Comparison of ENCODE assay signal across 4 worm cellular contexts in the genomic region with DNA sequence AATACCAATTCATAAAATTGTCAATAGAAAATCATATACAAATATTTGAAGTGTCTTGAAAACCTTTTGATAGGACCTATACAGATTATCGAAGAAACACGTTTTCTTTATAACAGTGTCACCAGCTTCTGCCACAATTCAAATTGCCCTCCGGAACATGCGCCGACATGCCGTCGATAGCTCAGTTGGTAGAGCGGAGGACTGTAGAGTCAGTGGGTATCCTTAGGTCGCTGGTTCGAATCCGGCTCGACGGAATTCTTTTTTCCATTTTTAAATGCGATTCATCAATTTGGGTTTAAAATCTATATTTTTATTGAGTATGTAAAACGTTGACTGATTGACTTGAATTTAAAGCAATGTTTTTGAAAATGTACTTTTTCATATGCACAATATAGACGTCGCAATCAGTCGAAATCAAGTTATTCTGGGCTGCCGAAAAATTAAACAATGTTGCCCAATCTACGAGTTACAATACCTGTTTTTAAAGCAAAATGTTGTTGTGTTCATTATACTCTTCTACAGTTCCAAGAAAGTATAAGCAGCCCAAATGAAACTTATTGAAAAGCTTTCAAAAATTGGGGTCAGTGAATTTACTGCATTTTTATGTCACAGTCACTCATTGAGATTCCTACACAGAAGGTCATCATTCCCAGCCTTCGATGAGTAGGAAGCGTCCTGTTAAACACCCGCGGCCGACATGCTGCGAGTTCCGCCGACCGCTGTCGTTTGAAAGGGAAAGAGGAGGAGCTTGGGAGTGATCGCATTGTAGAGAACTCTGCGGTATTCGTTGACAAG.
TF ChIP-seq lines count a peak whose summit lies in the region.

No protein-coding gene starts in this region.

TF ChIP-seq in whole organism, L2 larva, 48 proteins besides CTCF, POLR2A, EP300 and RAD21 (continues in another document):
- peak; percentile 68 for TF ChIP-seq F13H6.1 (tag; optimal IDR thresholded peaks at IDR 0.05; lab: Kevin White, UChicago)
- TF ChIP-seq crh-2 (tag; optimal IDR thresholded peaks at IDR 0.05; lab: Kevin White, UChicago) = peak; percentile 78
- TF ChIP-seq nhr-23 (tag; optimal IDR thresholded peaks at IDR 0.05; lab: Kevin White, UChicago) = no peak
- TF ChIP-seq ztf-4 (tag; optimal IDR thresholded peaks at IDR 0.05; lab: Kevin White, UChicago) = peak; percentile 42
- TF ChIP-seq unc-62 (GFP tag; optimal IDR thresholded peaks at IDR 0.05; lab: Kevin White, UChicago) = peak; percentile 3
- no peak for TF ChIP-seq alr-1 (tag; optimal IDR thresholded peaks at IDR 0.05; lab: Kevin White, UChicago)
- peak; percentile 30 for TF ChIP-seq nhr-237 (tag; optimal IDR thresholded peaks at IDR 0.05; lab: Kevin White, UChicago)
- peak; percentile 92 for TF ChIP-seq sma-3 (GFP tag; optimal IDR thresholded peaks at IDR 0.05; lab: Kevin White, UChicago)
- TF ChIP-seq nhr-77 (tag; optimal IDR thresholded peaks at IDR 0.05; lab: Kevin White, UChicago) = peak; percentile 3
- no peak for TF ChIP-seq nhr-6 (tag; optimal IDR thresholded peaks at IDR 0.05; lab: Kevin White, UChicago)
- TF ChIP-seq nhr-12 (tag; optimal IDR thresholded peaks at IDR 0.05; lab: Kevin White, UChicago) = no peak
- TF ChIP-seq fos-1 (tag; optimal IDR thresholded peaks at IDR 0.05; lab: Kevin White, UChicago) = peak; percentile 82
- no peak for TF ChIP-seq nhr-11 (tag; optimal IDR thresholded peaks at IDR 0.05; lab: Kevin White, UChicago)
- TF ChIP-seq ZK546.5 (tag; optimal IDR thresholded peaks at IDR 0.05; lab: Kevin White, UChicago) = no peak
- peak; percentile 37 for TF ChIP-seq sem-4 (tag; optimal IDR thresholded peaks at IDR 0.05; lab: Kevin White, UChicago)
- TF ChIP-seq gmeb-1 (tag; optimal IDR thresholded peaks at IDR 0.05; lab: Kevin White, UChicago) = peak; percentile 84
- TF ChIP-seq elt-1 (tag; optimal IDR thresholded peaks at IDR 0.05; lab: Kevin White, UChicago) = no peak
- TF ChIP-seq nhr-129 (tag; optimal IDR thresholded peaks at IDR 0.05; lab: Kevin White, UChicago) = peak; percentile 51
- peak; percentile 97 for TF ChIP-seq ama-1 (optimal IDR thresholded peaks at IDR 0.05; lab: Kevin White, UChicago)
- no peak for TF ChIP-seq zag-1 (tag; optimal IDR thresholded peaks at IDR 0.05; lab: Kevin White, UChicago)
- TF ChIP-seq elt-3 (tag; optimal IDR thresholded peaks at IDR 0.05; lab: Kevin White, UChicago) = no peak

TF ChIP-seq in whole organism, L4 larva, 104 proteins besides CTCF, POLR2A, EP300 and RAD21 (continues in another document):
- TF ChIP-seq Y75B8A.6 (GFP tag; IDR thresholded peaks at IDR 0.05; lab: Robert Waterston, UW) (no peak), madf-9 (GFP tag; conservative IDR thresholded peaks at IDR 0.05; lab: Robert Waterston, UW) (no peak), Y5F2A.4 (GFP tag; optimal IDR thresholded peaks at IDR 0.05; lab: Kevin White, UChicago) (no peak), nhr-48 (tag; optimal IDR thresholded peaks at IDR 0.05; lab: Kevin White, UChicago) (peak; percentile 73), ama-1 (optimal IDR thresholded peaks at IDR 0.05; lab: Kevin White, UChicago) (peak; percentile 97), ceh-20 (GFP tag; IDR thresholded peaks at IDR 0.05; lab: Robert Waterston, UW) (peak; percentile 24; the same call in 1 of the 2 replicates), attf-4 (tag; optimal IDR thresholded peaks at IDR 0.05; lab: Kevin White, UChicago) (no peak), lin-13 (GFP tag; optimal IDR thresholded peaks at IDR 0.05; lab: Kevin White, UChicago) (peak; percentile 72), vab-7 (GFP tag; IDR thresholded peaks at IDR 0.05; lab: Robert Waterston, UW) (0 out of 2 replicates have a peak, but pooled peaks have one; percentile 22), duxl-1 (tag; optimal IDR thresholded peaks at IDR 0.05; lab: Kevin White, UChicago; ENCODE audit: poor library complexity) (peak; percentile 80), R02D3.7 (tag; optimal IDR thresholded peaks at IDR 0.05; lab: Kevin White, UChicago) (peak; percentile 16), gei-8 (GFP tag; optimal IDR thresholded peaks at IDR 0.05; lab: Kevin White, UChicago) (peak; percentile 37), skn-1 (tag; optimal IDR thresholded peaks at IDR 0.05; lab: Kevin White, UChicago) (no peak), lin-1 (GFP tag; IDR thresholded peaks at IDR 0.05; lab: Robert Waterston, UW) (peak; percentile 51; the same call in 1 of the 2 replicates), T26A8.4 (GFP tag; IDR thresholded peaks at IDR 0.05; lab: Robert Waterston, UW) (peak; percentile 92), rbr-2 (tag; optimal IDR thresholded peaks at IDR 0.05; lab: Kevin White, UChicago) (peak; percentile 56), zip-2 (tag; optimal IDR thresholded peaks at IDR 0.05; lab: Kevin White, UChicago) (peak; percentile 25), T20F7.1 (GFP tag; optimal IDR thresholded peaks at IDR 0.05; lab: Kevin White, UChicago) (peak; percentile 53), lir-3 (tag; optimal IDR thresholded peaks at IDR 0.05; lab: Kevin White, UChicago) (no peak), zip-11 (GFP tag; IDR thresholded peaks at IDR 0.05; lab: Robert Waterston, UW) (no peak), mxl-3 (GFP tag; optimal IDR thresholded peaks at IDR 0.05; lab: Kevin White, UChicago) (peak; percentile 5)

TF ChIP-seq in whole organism, late embryonic, 69 proteins besides CTCF, POLR2A, EP300 and RAD21:
- TF ChIP-seq fkh-6 (tag; optimal IDR thresholded peaks at IDR 0.05; lab: Kevin White, UChicago) = peak; percentile 2
- peak; percentile 32 for TF ChIP-seq elt-2 (tag; optimal IDR thresholded peaks at IDR 0.05; lab: Kevin White, UChicago)
- TF ChIP-seq ama-1 (optimal IDR thresholded peaks at IDR 0.05; lab: Kevin White, UChicago) = peak; percentile 74
- no peak for TF ChIP-seq F13H6.1 (tag; optimal IDR thresholded peaks at IDR 0.05; lab: Kevin White, UChicago)

TF ChIP-seq in whole organism, mixed stage, embryonic, 35 proteins besides CTCF, POLR2A, EP300 and RAD21:
- TF ChIP-seq hlh-1 (tag; optimal IDR thresholded peaks at IDR 0.05; lab: Kevin White, UChicago) (peak; percentile 43), ceh-83 (GFP tag; optimal IDR thresholded peaks at IDR 0.05; lab: Kevin White, UChicago) (peak; percentile 71), nhr-12 (tag; optimal IDR thresholded peaks at IDR 0.05; lab: Kevin White, UChicago) (no peak)
